Worm (Caenorhabditis elegans) whole organism, L1 larva: ENCODE measurements around the gene C45B2.2.

Source experiments
- C16A3.4 ChIP-seq: fragments of 150-350 bp; optimal IDR thresholded peaks from 2 replicates; lab custom pipeline; 2014; ENCODE audit warnings: missing biosample characterization, missing genetic modification characterization
- Y116A8C.19 ChIP-seq: sonication (generic microtip); optimal IDR thresholded peaks from 2 replicates; lab custom pipeline; 2016; ENCODE audit warnings: missing compliant biosample characterization, missing genetic modification characterization, borderline replicate concordance
- alr-1 ChIP-seq: fragments of 200-800 bp; sonication (Bioruptor generic); optimal IDR thresholded peaks from 2 replicates; lab custom pipeline; 2018; ENCODE audit warnings: borderline replicate concordance, mild to moderate bottlenecking, missing genetic modification characterization, missing compliant biosample characterization
- ama-1 ChIP-seq: fragments of 150-350 bp; optimal IDR thresholded peaks from 2 replicates; lab custom pipeline; 2014
- blmp-1 ChIP-seq: fragments of 150-350 bp; optimal IDR thresholded peaks from 2 replicates; lab custom pipeline; 2014; ENCODE audit warnings: missing biosample characterization, missing genetic modification characterization
- ceh-63 ChIP-seq: fragments of 200-800 bp; sonication (Bioruptor generic); optimal IDR thresholded peaks from 2 replicates; lab custom pipeline; 2018; ENCODE audit warnings: mild to moderate bottlenecking, missing genetic modification characterization, missing compliant biosample characterization
- ceh-8 ChIP-seq: fragments of 200-800 bp; sonication (Bioruptor generic); optimal IDR thresholded peaks from 2 replicates; lab custom pipeline; 2018; ENCODE audit warnings: mild to moderate bottlenecking, missing genetic modification characterization, moderate library complexity, missing compliant biosample characterization
- ceh-82 ChIP-seq, 3 experiments: fragments of 150-350 bp in 1 of 3; sonication (generic microtip) in 2 of 3; optimal IDR thresholded peaks; 2 replicates each; lab custom pipeline; 2014 to 2017; ENCODE audit warnings: missing biosample characterization in 3 of 3, missing genetic modification characterization in 3 of 3
- ceh-88 ChIP-seq: fragments of 200-800 bp; sonication (Bioruptor generic); IDR thresholded peaks from 2 replicates; pipeline ENCODE4 v1.3.6; 2022; ENCODE audit warnings: missing genetic modification characterization, missing compliant biosample characterization
- ceh-90 ChIP-seq: sonication (generic microtip); optimal IDR thresholded peaks from 2 replicates; lab custom pipeline; 2016; ENCODE audit warnings: missing genetic modification characterization, missing compliant biosample characterization
- ces-1 ChIP-seq: fragments of 150-350 bp; optimal IDR thresholded peaks from 2 replicates; lab custom pipeline; 2014; ENCODE audit warnings: missing biosample characterization, missing genetic modification reagents, missing genetic modification characterization
- dpl-1 ChIP-seq, 3 experiments: fragments of 150-350 bp in 2 of 3; sonication (generic microtip) in 1 of 3; optimal IDR thresholded peaks; 2 replicates each; lab custom pipeline; 2014 to 2017; ENCODE audit warnings: missing biosample characterization in 3 of 3, missing genetic modification characterization in 3 of 3, missing genetic modification reagents in 3 of 3
- efl-1 ChIP-seq, 4 experiments: fragments of 150-350 bp; optimal IDR thresholded peaks in 3 of 4; peaks in 1 of 4; 1 replicate in 1 of 4; 2 replicates in 3 of 4; lab custom pipeline; 2014; ENCODE audit warnings: missing biosample characterization in 2 of 4, missing genetic modification characterization in 2 of 4, missing genetic modification reagents in 2 of 4
- efl-3 ChIP-seq: fragments of 200-800 bp; sonication (Bioruptor generic); optimal IDR thresholded peaks from 2 replicates; lab custom pipeline; 2018; ENCODE audit warnings: mild to moderate bottlenecking, missing genetic modification characterization, missing compliant biosample characterization
- egl-13 ChIP-seq: sonication (generic microtip); optimal IDR thresholded peaks from 2 replicates; lab custom pipeline; 2016; ENCODE audit warnings: missing genotype, missing genetic modification reagents, missing genetic modification characterization, missing compliant biosample characterization
- egl-27 ChIP-seq, 2 experiments: fragments of 150-350 bp in 1 of 2; sonication (generic microtip); optimal IDR thresholded peaks; 3 replicates each; lab custom pipeline; 2017 to 2018; ENCODE audit warnings: missing biosample characterization in 2 of 2, missing genetic modification characterization in 2 of 2, missing genetic modification reagents in 2 of 2
- elt-3 ChIP-seq, 6 experiments: fragments of 150-350 bp in 1 of 6; sonication (generic microtip); optimal IDR thresholded peaks; 2 replicates each; lab custom pipeline; 2017 to 2018; ENCODE audit warnings: missing biosample characterization in 6 of 6, missing genetic modification characterization in 6 of 6, inconsistent platforms in 1 of 6
- fkh-10 ChIP-seq: sonication (generic microtip); optimal IDR thresholded peaks from 2 replicates; lab custom pipeline; 2017; ENCODE audit warnings: missing biosample characterization, missing genetic modification reagents, missing genetic modification characterization
- fkh-4 ChIP-seq: sonication (generic microtip); optimal IDR thresholded peaks from 2 replicates; lab custom pipeline; 2016; ENCODE audit warnings: missing compliant biosample characterization, missing genetic modification characterization, borderline replicate concordance
- fkh-8 ChIP-seq: sonication (generic microtip); optimal IDR thresholded peaks from 2 replicates; lab custom pipeline; 2016; ENCODE audit warnings: mild to moderate bottlenecking, missing genetic modification characterization, missing compliant biosample characterization
- fos-1 ChIP-seq: fragments of 150-350 bp; optimal IDR thresholded peaks from 2 replicates; lab custom pipeline; 2014; ENCODE audit warnings: missing biosample characterization, missing genetic modification characterization
- grh-1 ChIP-seq: fragments of 200-800 bp; sonication (Bioruptor generic); IDR thresholded peaks from 2 replicates; pipeline ENCODE4 v1.3.6; 2022; ENCODE audit warnings: missing genetic modification reagents, missing genetic modification characterization, missing compliant biosample characterization
- hlh-17 ChIP-seq: fragments of 200-800 bp; sonication (Bioruptor generic); optimal IDR thresholded peaks from 2 replicates; lab custom pipeline; 2018; ENCODE audit warnings: missing genetic modification characterization, mild to moderate bottlenecking, missing compliant biosample characterization, moderate library complexity, borderline replicate concordance
- hlh-4 ChIP-seq: sonication (generic microtip); optimal IDR thresholded peaks from 2 replicates; lab custom pipeline; 2016; ENCODE audit warnings: mild to moderate bottlenecking, missing genetic modification characterization, missing compliant biosample characterization
- hpl-2 ChIP-seq: fragments of 150-350 bp; optimal IDR thresholded peaks from 2 replicates; lab custom pipeline; 2014; ENCODE audit warnings: missing biosample characterization, missing genetic modification reagents, missing genetic modification characterization
- isw-1 ChIP-seq: fragments of 200-800 bp; sonication (Bioruptor generic); IDR thresholded peaks from 2 replicates; pipeline ENCODE4 v1.3.6; 2022; ENCODE audit warnings: missing genetic modification characterization, missing compliant biosample characterization
- lin-13 ChIP-seq: fragments of 150-350 bp; optimal IDR thresholded peaks from 2 replicates; lab custom pipeline; 2014; ENCODE audit warnings: missing biosample characterization, missing genetic modification reagents, missing genetic modification characterization
- lin-14 ChIP-seq: fragments of 200-800 bp; sonication (Bioruptor generic); optimal IDR thresholded peaks from 2 replicates; lab custom pipeline; 2018; ENCODE audit warnings: mild to moderate bottlenecking, missing genetic modification characterization, moderate library complexity, missing compliant biosample characterization
- lin-15B ChIP-seq: fragments of 150-350 bp; sonication (generic microtip); optimal IDR thresholded peaks from 3 replicates; lab custom pipeline; 2014; ENCODE audit warnings: missing biosample characterization, missing genetic modification characterization
- lin-39 ChIP-seq: fragments of 150-350 bp; optimal IDR thresholded peaks from 2 replicates; lab custom pipeline; 2014; ENCODE audit warnings: missing biosample characterization, missing genetic modification reagents, missing genetic modification characterization
- lir-3 ChIP-seq: sonication (generic microtip); optimal IDR thresholded peaks from 2 replicates; lab custom pipeline; 2016; ENCODE audit warnings: mild to moderate bottlenecking, missing genetic modification characterization, moderate library complexity, missing compliant biosample characterization; ENCODE audit not compliant: poor library complexity
- mab-9 ChIP-seq: fragments of 200-800 bp; sonication (Bioruptor generic); IDR thresholded peaks from 2 replicates; pipeline ENCODE4 v1.3.6; 2022; ENCODE audit warnings: missing genetic modification reagents, missing genetic modification characterization, missing compliant biosample characterization
- mdl-1 ChIP-seq, 2 experiments: fragments of 150-350 bp; optimal IDR thresholded peaks; 2 replicates each; lab custom pipeline; 2014 to 2017; ENCODE audit warnings: missing biosample characterization in 2 of 2, missing genetic modification characterization in 2 of 2, inconsistent platforms in 1 of 2
- mep-1 ChIP-seq: fragments of 150-350 bp; optimal IDR thresholded peaks from 2 replicates; lab custom pipeline; 2014; ENCODE audit warnings: missing biosample characterization, missing genetic modification characterization
- nhr-11 ChIP-seq: fragments of 150-350 bp; optimal IDR thresholded peaks from 2 replicates; lab custom pipeline; 2014; ENCODE audit warnings: missing biosample characterization, missing genetic modification characterization
- nhr-12 ChIP-seq: sonication (generic microtip); optimal IDR thresholded peaks from 2 replicates; lab custom pipeline; 2017; ENCODE audit warnings: missing biosample characterization, missing genetic modification characterization
- nhr-19 ChIP-seq: fragments of 200-800 bp; sonication (Bioruptor generic); conservative IDR thresholded peaks from 2 replicates; pipeline ENCODE4 v1.3.6; 2022; ENCODE audit warnings: missing genetic modification characterization, missing compliant biosample characterization
- nhr-20 ChIP-seq: sonication (generic microtip); optimal IDR thresholded peaks from 2 replicates; lab custom pipeline; 2016; ENCODE audit warnings: mild to moderate bottlenecking, missing genetic modification characterization, missing compliant biosample characterization
- nhr-47 ChIP-seq: sonication (generic microtip); optimal IDR thresholded peaks from 2 replicates; lab custom pipeline; 2016; ENCODE audit warnings: mild to moderate bottlenecking, missing genetic modification characterization, moderate library complexity, missing compliant biosample characterization
- nhr-71 ChIP-seq: sonication (generic microtip); optimal IDR thresholded peaks from 2 replicates; lab custom pipeline; 2016; ENCODE audit warnings: mild to moderate bottlenecking, missing genetic modification characterization, moderate library complexity, missing compliant biosample characterization
- nhr-76 ChIP-seq: sonication (generic microtip); optimal IDR thresholded peaks from 2 replicates; lab custom pipeline; 2017; ENCODE audit warnings: missing biosample characterization, missing genetic modification characterization
- nhr-90 ChIP-seq: sonication (generic microtip); optimal IDR thresholded peaks from 2 replicates; lab custom pipeline; 2016; ENCODE audit warnings: mild to moderate bottlenecking, missing genetic modification characterization, missing compliant biosample characterization; ENCODE audit not compliant: poor library complexity
- pag-3 ChIP-seq: sonication (generic microtip); optimal IDR thresholded peaks from 2 replicates; lab custom pipeline; 2017; ENCODE audit warnings: missing genetic modification characterization, mild to moderate bottlenecking, missing compliant biosample characterization, antibody characterized with exemption, borderline replicate concordance; ENCODE audit not compliant: insufficient read depth
- rnt-1 ChIP-seq: sonication (generic microtip); optimal IDR thresholded peaks from 2 replicates; lab custom pipeline; 2016; ENCODE audit warnings: mild to moderate bottlenecking, missing genetic modification characterization, moderate library complexity, missing compliant biosample characterization
- sox-4 ChIP-seq: sonication (generic microtip); optimal IDR thresholded peaks from 2 replicates; lab custom pipeline; 2016; ENCODE audit warnings: missing genetic modification characterization, missing compliant biosample characterization
- swsn-7 ChIP-seq: sonication (generic microtip); optimal IDR thresholded peaks from 2 replicates; lab custom pipeline; 2016; ENCODE audit warnings: missing genetic modification characterization, missing compliant biosample characterization
- tlp-1 ChIP-seq: fragments of 150-350 bp; optimal IDR thresholded peaks from 2 replicates; lab custom pipeline; 2014; ENCODE audit warnings: missing biosample characterization, missing genetic modification characterization
- unc-30 ChIP-seq: sonication (generic microtip); optimal IDR thresholded peaks from 2 replicates; lab custom pipeline; 2017; ENCODE audit warnings: missing biosample characterization, missing genetic modification characterization
- unc-86 ChIP-seq: sonication (generic microtip); optimal IDR thresholded peaks from 2 replicates; lab custom pipeline; 2016; ENCODE audit warnings: missing genetic modification characterization, missing compliant biosample characterization
- xbp-1 ChIP-seq: sonication (generic microtip); optimal IDR thresholded peaks from 2 replicates; lab custom pipeline; 2016; ENCODE audit warnings: missing genetic modification characterization, missing compliant biosample characterization
- zip-4 ChIP-seq: fragments of 200-800 bp; sonication (Bioruptor generic); optimal IDR thresholded peaks from 2 replicates; lab custom pipeline; 2018; ENCODE audit warnings: mild to moderate bottlenecking, missing genetic modification characterization, moderate library complexity, missing compliant biosample characterization

Gene C45B2.2

DNA sequence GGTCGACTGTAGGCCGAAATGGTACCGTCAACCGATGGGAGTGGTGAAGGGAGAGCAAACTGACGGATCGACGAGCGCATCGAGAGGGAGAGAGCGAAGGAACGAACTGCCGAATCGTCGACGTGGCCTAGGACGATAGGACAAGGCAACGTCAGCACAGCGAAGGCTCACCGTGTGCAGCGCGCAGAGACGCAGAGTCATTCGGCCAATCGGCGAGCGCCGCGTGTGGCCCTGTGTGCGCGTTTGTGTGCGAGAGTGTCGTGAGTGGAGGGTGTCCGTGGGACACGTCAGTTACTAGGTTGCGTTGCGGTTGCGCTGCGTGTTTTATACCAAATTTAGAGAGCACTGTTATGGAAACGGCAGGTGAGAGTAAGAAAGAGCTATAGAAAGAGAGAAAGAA is 7.4 kb downstream of the C45B2.2 start, which contains the start of gene hsp-3 (continued):
- TF ChIP-seq efl-1 (optimal IDR thresholded peaks at IDR 0.05; lab: Kevin White, UChicago) = peak; percentile 84 to 92
- peak; percentile 84 to 97 for TF ChIP-seq efl-1 (GFP tag; optimal IDR thresholded peaks at IDR 0.05 in 1 of 2; lab: Kevin White, UChicago)
- TF ChIP-seq pag-3 (tag; lab: Kevin White, UChicago) = no peak
- no peak for TF ChIP-seq Y116A8C.19 (tag; lab: Kevin White, UChicago)
- TF ChIP-seq ceh-63 (GFP tag; lab: Kevin White, UChicago) = no peak
- TF ChIP-seq nhr-11 (tag; lab: Kevin White, UChicago) = peak; percentile 84
- no peak for TF ChIP-seq ceh-90 (tag; lab: Kevin White, UChicago)
- TF ChIP-seq xbp-1 (tag; lab: Kevin White, UChicago) = peak; percentile 100
- peak; percentile 97 for TF ChIP-seq nhr-47 (tag; lab: Kevin White, UChicago)
- peak; percentile 11 for TF ChIP-seq fkh-4 (tag; lab: Kevin White, UChicago)
- TF ChIP-seq elt-3 (tag; optimal IDR thresholded peaks at IDR 0.05; lab: Kevin White, UChicago) = peak in 5 of 6 experiments; percentile 58 to 96 (median 80)
- peak; percentile 78 for TF ChIP-seq nhr-76 (tag; lab: Kevin White, UChicago)
- TF ChIP-seq lin-14 (GFP tag; lab: Kevin White, UChicago) = peak; percentile 99
- peak; percentile 92 for TF ChIP-seq ceh-88 (GFP tag; lab: Robert Waterston, UW)
- TF ChIP-seq efl-3 (GFP tag; lab: Kevin White, UChicago) = peak; percentile 49
- peak; percentile 99 for TF ChIP-seq nhr-71
- peak; percentile 11 for TF ChIP-seq hlh-4 (tag; lab: Kevin White, UChicago)
- TF ChIP-seq mep-1 = peak; percentile 92
- peak; percentile 91 for TF ChIP-seq lin-15B (tag; lab: Kevin White, UChicago)
- TF ChIP-seq swsn-7 (tag; lab: Kevin White, UChicago) = peak; percentile 99
- TF ChIP-seq sox-4 (tag; lab: Kevin White, UChicago) = peak; percentile 67
- peak; percentile 73 for TF ChIP-seq lin-39 (tag; lab: Kevin White, UChicago)
- TF ChIP-seq egl-13 (tag; lab: Kevin White, UChicago) = peak; percentile 92
- peak; percentile 89 for TF ChIP-seq hpl-2
- TF ChIP-seq dpl-1 (GFP tag; optimal IDR thresholded peaks at IDR 0.05; lab: Kevin White, UChicago) = peak; percentile 67 to 80 (median 68)
- peak; percentile 79 to 88 for TF ChIP-seq egl-27 (tag; optimal IDR thresholded peaks at IDR 0.05; lab: Kevin White, UChicago)
- peak in 1 of 2 experiments; percentile 98 for TF ChIP-seq mdl-1 (tag; optimal IDR thresholded peaks at IDR 0.05; lab: Kevin White, UChicago)
- TF ChIP-seq fos-1 (tag; lab: Kevin White, UChicago) = peak; percentile 93
- peak; percentile 98 for TF ChIP-seq nhr-90 (tag; lab: Kevin White, UChicago)
- peak; percentile 98 for TF ChIP-seq fkh-8 (tag; lab: Kevin White, UChicago)
- TF ChIP-seq fkh-10 (GFP tag; lab: Kevin White, UChicago) = peak; percentile 87
- no peak for TF ChIP-seq ces-1
- peak; percentile 90 for TF ChIP-seq C16A3.4 (tag; lab: Kevin White, UChicago)
- TF ChIP-seq lin-13 = peak; percentile 98
- peak; percentile 95 for TF ChIP-seq rnt-1 (tag; lab: Kevin White, UChicago)
- peak; percentile 89 for TF ChIP-seq lir-3 (tag; lab: Kevin White, UChicago)
- peak; percentile 99 for TF ChIP-seq grh-1 (GFP tag; lab: Robert Waterston, UW)
- TF ChIP-seq ceh-82 (tag; optimal IDR thresholded peaks at IDR 0.05; lab: Kevin White, UChicago) = peak; percentile 94 to 97 (median 95)
- TF ChIP-seq unc-30 (tag; lab: Kevin White, UChicago) = no peak
- TF ChIP-seq unc-86 = peak; percentile 96
- peak; percentile 41 for TF ChIP-seq blmp-1 (tag; lab: Kevin White, UChicago)
- peak; percentile 90 for TF ChIP-seq mab-9 (GFP tag; lab: Robert Waterston, UW)
- no peak for TF ChIP-seq nhr-12 (tag; lab: Kevin White, UChicago)
- peak; percentile 88 for TF ChIP-seq ceh-8 (GFP tag; lab: Kevin White, UChicago)
- peak; percentile 98 for TF ChIP-seq nhr-20 (tag; lab: Kevin White, UChicago)
- TF ChIP-seq ama-1 (lab: Kevin White, UChicago) = no peak
- no peak for TF ChIP-seq tlp-1
- peak; percentile 96 for TF ChIP-seq isw-1 (GFP tag; lab: Robert Waterston, UW)
- no peak for TF ChIP-seq hlh-17 (GFP tag; lab: Kevin White, UChicago)
- TF ChIP-seq alr-1 (tag; lab: Kevin White, UChicago) = no peak
- peak; percentile 97 for TF ChIP-seq nhr-19 (GFP tag; lab: Robert Waterston, UW)
- peak; percentile 86 for TF ChIP-seq zip-4 (GFP tag; lab: Kevin White, UChicago)
